Fruit fly (Drosophila melanogaster) whole organism, embryonic: ENCODE results near the gene Grl36a.

Experiments used
- CG10959 ChIP-seq: fragments of 200-800 bp; sonication (Bioruptor generic); IDR thresholded peaks from 2 replicates; pipeline ENCODE4 v1.3.6; 2022; ENCODE audit warnings: missing biosample characterization, missing genetic modification characterization
- CG13296 ChIP-seq: fragments of 200-800 bp; sonication (Bioruptor generic); optimal IDR thresholded peaks from 3 replicates; lab custom pipeline; 2018; ENCODE audit warnings: missing biosample characterization, mild to moderate bottlenecking, missing genetic modification characterization
- CG14667 ChIP-seq: fragments of 200-800 bp; sonication (Bioruptor generic); IDR thresholded peaks from 2 replicates; pipeline ENCODE4 v1.3.6; 2022; ENCODE audit warnings: missing biosample characterization, missing genetic modification characterization
- CG17802 ChIP-seq: fragments of 200-800 bp; sonication (Bioruptor generic); optimal IDR thresholded peaks from 2 replicates; lab custom pipeline; 2018; ENCODE audit warnings: missing biosample characterization, mild to moderate bottlenecking, missing genetic modification characterization, moderate library complexity
- CG3847 ChIP-seq: fragments of 200-800 bp; sonication (Bioruptor generic); IDR thresholded peaks from 2 replicates; pipeline ENCODE4 v1.3.6; 2022; ENCODE audit warnings: missing biosample characterization, missing genetic modification characterization
- CHES-1-like ChIP-seq: fragments of 200-800 bp; sonication (Bioruptor generic); optimal IDR thresholded peaks from 2 replicates; lab custom pipeline; 2016; ENCODE audit warnings: missing biosample characterization, missing genetic modification characterization
- Lpt ChIP-seq: fragments of >200 bp; optimal IDR thresholded peaks from 2 replicates; lab custom pipeline; 2018; ENCODE audit warnings: missing biosample characterization, missing genetic modification characterization
- Meics ChIP-seq: fragments of 200-800 bp; sonication (Bioruptor generic); optimal IDR thresholded peaks from 2 replicates; lab custom pipeline; 2017; ENCODE audit warnings: missing biosample characterization, mild to moderate bottlenecking, missing genetic modification characterization
- dmrt99B ChIP-seq: fragments of 200-800 bp; sonication (Bioruptor generic); optimal IDR thresholded peaks from 2 replicates; lab custom pipeline; 2018; ENCODE audit warnings: missing biosample characterization, mild to moderate bottlenecking, missing genetic modification characterization, moderate library complexity
- hth ChIP-seq: fragments of >200 bp; optimal IDR thresholded peaks from 2 replicates; lab custom pipeline; 2017; ENCODE audit warnings: inconsistent platforms
- nom ChIP-seq: fragments of 200-800 bp; sonication (Bioruptor generic); optimal IDR thresholded peaks from 2 replicates; lab custom pipeline; 2017; ENCODE audit warnings: missing biosample characterization, missing genetic modification characterization, mild to moderate bottlenecking, moderate library complexity, missing genetic modification reagents
- otp ChIP-seq: fragments of 200-800 bp; sonication (Bioruptor generic); IDR thresholded peaks from 3 replicates; pipeline ENCODE4, ENCODE4 v1.3.6; 2022; ENCODE audit warnings: missing biosample characterization, missing genetic modification characterization
- vvl ChIP-seq: fragments of 200-800 bp; sonication (Bioruptor generic); IDR thresholded peaks from 2 replicates; pipeline ENCODE4 v1.3.6; 2022; ENCODE audit warnings: missing biosample characterization, missing genetic modification characterization
- z ChIP-seq: fragments of 200-800 bp; sonication (Bioruptor generic); IDR thresholded peaks from 3 replicates; pipeline ENCODE4 v1.3.6; 2022; ENCODE audit warnings: missing biosample characterization, missing genetic modification characterization

- TF ChIP-seq hth (no peak), CG13296 (GFP tag; lab: Kevin White, UChicago) (no peak), CG3847 (GFP tag; lab: Robert Waterston, UW) (no peak), vvl (no peak), z (GFP tag; lab: Robert Waterston, UW) (no peak), Lpt (no peak), CG10959 (GFP tag; lab: Robert Waterston, UW) (no peak), CG14667 (GFP tag; lab: Robert Waterston, UW) (no peak), dmrt99B (tag; lab: Kevin White, UChicago) (peak; percentile 60), Meics (GFP tag; lab: Kevin White, UChicago) (peak; percentile 31), CG17802 (no peak), CHES-1-like (GFP tag; lab: Kevin White, UChicago) (no peak), otp (GFP tag; lab: Robert Waterston, UW) (no peak), nom (GFP tag; lab: Kevin White, UChicago) (no peak)
These were observed 25.3 kb downstream of the Grl36a start for dm6 chr2L:17207072-17207471.
